Worm (Caenorhabditis elegans): ENCODE results near the gene F58H1.8.

Gene F58H1.8

DNA sequence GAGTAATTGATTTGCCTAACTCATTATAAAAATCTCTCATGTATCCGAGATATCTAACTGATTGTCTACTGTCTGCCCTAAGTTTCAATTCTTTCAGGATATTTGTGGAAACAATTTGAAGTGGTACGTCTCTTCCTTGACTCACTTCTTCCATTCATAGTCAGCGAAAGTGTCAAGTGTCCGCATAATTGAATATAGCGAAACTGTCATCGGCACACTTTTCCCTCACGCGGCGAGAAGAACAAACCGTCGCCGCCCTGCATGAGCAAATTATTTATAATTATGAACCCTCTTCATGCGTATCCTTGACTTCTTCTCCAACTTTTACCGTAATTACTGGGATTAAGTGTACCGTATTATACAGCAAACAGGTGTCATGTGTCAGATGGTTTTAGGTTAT lies 13.6 kb downstream of the F58H1.8 start:
- TF ChIP-seq ceh-100 (GFP tag; IDR thresholded peaks at IDR 0.05) (no peak), snpc-1.3 (tag; optimal IDR thresholded peaks at IDR 0.05; ENCODE audit: insufficient read depth) (no peak), F33H1.4 (GFP tag; IDR thresholded peaks at IDR 0.05) (no peak), efl-1 (GFP tag; optimal IDR thresholded peaks at IDR 0.05) (no peak), B0336.3 (GFP tag; IDR thresholded peaks at IDR 0.05) (no peak), bed-2 (GFP tag; IDR thresholded peaks at IDR 0.05) (no peak), nhr-80 (tag; optimal IDR thresholded peaks at IDR 0.05) (no peak), ccch-3 (GFP tag; optimal IDR thresholded peaks at IDR 0.05) (no peak), madf-8 (GFP tag; conservative IDR thresholded peaks at IDR 0.05) (no peak), ztf-6 (GFP tag; IDR thresholded peaks at IDR 0.05) (no peak), attf-6 (GFP tag; IDR thresholded peaks at IDR 0.05) (no peak), aptf-2 (GFP tag; conservative IDR thresholded peaks at IDR 0.05) (no peak)

DNA sequence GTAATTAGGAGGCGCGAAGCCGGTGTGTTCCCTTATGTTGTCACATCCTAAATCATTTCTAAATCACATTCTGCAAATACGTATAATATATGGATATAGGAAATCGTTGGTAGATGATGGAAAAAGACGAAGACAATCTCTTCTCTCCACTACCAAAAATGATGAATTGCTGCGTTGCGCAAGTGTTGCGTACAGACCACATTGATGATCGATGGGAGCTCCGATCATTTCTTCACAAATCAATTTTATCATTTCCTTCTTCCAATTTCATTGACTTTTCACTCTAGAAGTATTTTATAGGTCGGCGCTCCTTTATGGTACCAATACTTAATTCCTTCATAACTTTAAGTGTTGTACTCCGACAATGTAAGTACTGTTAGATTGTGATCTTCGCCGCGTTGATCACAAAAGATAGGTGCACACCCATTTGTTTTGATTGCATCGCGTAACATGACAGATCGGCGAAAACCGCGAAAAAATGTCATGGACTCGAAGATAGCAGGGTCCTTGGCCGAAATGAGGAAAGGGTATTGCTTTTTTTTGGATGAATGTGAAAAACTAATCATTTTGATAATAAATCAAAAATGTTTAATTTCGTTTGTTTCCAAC lies 14.7 kb downstream of the F58H1.8 start:
- TF ChIP-seq efl-1 (GFP tag; optimal IDR thresholded peaks at IDR 0.05): no peak
- TF ChIP-seq madf-3 (GFP tag; IDR thresholded peaks at IDR 0.05): no peak
- TF ChIP-seq ztf-28 (GFP tag; IDR thresholded peaks at IDR 0.05): no peak
- TF ChIP-seq atf-7 (tag; optimal IDR thresholded peaks at IDR 0.05): no peak
- no peak for TF ChIP-seq snpc-4 (GFP tag; optimal IDR thresholded peaks at IDR 0.05)
- no peak for TF ChIP-seq snpc-4 (tag; optimal IDR thresholded peaks at IDR 0.05)
- no peak for TF ChIP-seq egl-44 (GFP tag; IDR thresholded peaks at IDR 0.05)
- TF ChIP-seq rec-8 (tag; optimal IDR thresholded peaks at IDR 0.05): no peak
- no peak for TF ChIP-seq madf-10 (tag; optimal IDR thresholded peaks at IDR 0.05)
- TF ChIP-seq pha-4 (tag; optimal IDR thresholded peaks at IDR 0.05): no peak
- no peak for TF ChIP-seq tlf-1 (GFP tag; optimal IDR thresholded peaks at IDR 0.05)
- no peak for TF ChIP-seq cebp-1 (GFP tag; IDR thresholded peaks at IDR 0.05)
- no peak for TF ChIP-seq cebp-1 (tag; optimal IDR thresholded peaks at IDR 0.05)
- no peak for TF ChIP-seq nfyb-1 (GFP tag; IDR thresholded peaks at IDR 0.05)
- no peak for TF ChIP-seq cebp-2 (GFP tag; IDR thresholded peaks at IDR 0.05)
- no peak for TF ChIP-seq ceh-27 (GFP tag; optimal IDR thresholded peaks at IDR 0.05)

DNA sequence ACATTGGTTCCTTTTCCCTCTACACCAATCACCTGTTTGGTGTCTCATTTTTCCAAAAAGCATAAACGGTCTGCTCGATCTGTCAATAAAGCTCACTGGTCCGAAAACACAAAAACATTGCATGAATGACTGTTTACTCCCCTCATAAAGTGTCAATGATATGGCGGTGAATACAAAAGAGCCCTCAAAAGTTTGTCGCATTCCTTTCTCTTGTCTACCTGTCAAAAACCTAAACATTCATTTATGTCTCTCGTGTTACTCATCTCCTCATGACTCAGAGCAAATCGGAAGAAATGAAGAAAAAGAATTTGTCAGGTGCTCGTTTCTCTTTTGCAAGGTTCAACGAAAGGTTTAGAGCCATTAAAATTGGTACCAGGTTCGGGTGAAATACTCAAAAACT lies 16.3 kb downstream of the F58H1.8 start:
- TF ChIP-seq tlf-1 (GFP tag; optimal IDR thresholded peaks at IDR 0.05) (no peak), snpc-1.3 (tag; optimal IDR thresholded peaks at IDR 0.05; ENCODE audit: insufficient read depth) (no peak), tbp1 (GFP tag; optimal IDR thresholded peaks at IDR 0.05) (no peak), rpc-1 (optimal IDR thresholded peaks at IDR 0.05) (no peak), rpc-1 (tag; optimal IDR thresholded peaks at IDR 0.05) (no peak), attf-3 (GFP tag; conservative IDR thresholded peaks at IDR 0.05) (no peak), mcd-1 (GFP tag; IDR thresholded peaks at IDR 0.05) (no peak), snpc-4 (GFP tag; optimal IDR thresholded peaks at IDR 0.05) (no peak), snpc-4 (tag; optimal IDR thresholded peaks at IDR 0.05) (no peak), lsy-27 (tag; optimal IDR thresholded peaks at IDR 0.05; ENCODE audit: borderline replicate concordance, insufficient read depth) (no peak), ceh-58 (GFP tag; IDR thresholded peaks at IDR 0.05) (no peak), nhr-80 (tag; optimal IDR thresholded peaks at IDR 0.05) (no peak), C17E4.6 (GFP tag; IDR thresholded peaks at IDR 0.05) (no peak), K12H6.12 (tag; optimal IDR thresholded peaks at IDR 0.05) (no peak), F52B5.7 (tag; optimal IDR thresholded peaks at IDR 0.05) (no peak), dpff-1 (tag; optimal IDR thresholded peaks at IDR 0.05) (no peak), ceh-27 (GFP tag; optimal IDR thresholded peaks at IDR 0.05) (no peak)
